Worm (Caenorhabditis elegans): ENCODE data around the gene F56H9.8.
A peak's percentile ranks its signal among the peaks of the same experiment; 100 is the strongest.

F56H9.8 gene

DNA sequence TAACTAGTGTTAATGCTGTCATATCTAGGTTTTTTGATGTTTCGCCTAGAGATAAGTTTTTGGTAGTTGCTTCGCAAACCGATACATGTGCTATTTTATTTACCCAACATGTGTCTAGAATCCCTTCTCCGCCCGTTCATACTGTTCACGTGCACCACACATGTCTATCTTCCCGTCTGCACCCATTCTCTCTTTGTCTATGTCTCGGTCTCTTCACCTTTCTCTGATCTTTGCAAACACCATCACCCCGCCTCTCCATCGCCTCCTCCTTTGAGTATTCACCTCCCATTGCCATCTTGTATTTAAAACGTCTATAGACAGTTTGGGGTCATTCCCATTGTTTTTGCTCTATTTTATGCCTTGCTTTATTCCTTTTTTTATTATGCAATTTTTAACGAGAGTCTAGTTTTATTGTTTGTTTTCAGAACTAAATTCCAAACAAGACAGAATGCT lies 7.3 kb upstream of the F56H9.8 start, which contains the start of gene F56H9.2:
F56H9.2 (plus strand) TSS at position 426 of the 453 bp plus-strand sequence.
- TF ChIP-seq nhr-10 (tag; optimal IDR thresholded peaks at IDR 0.05) (no peak), mdl-1 (tag; optimal IDR thresholded peaks at IDR 0.05) (peak; percentile 66 to 80), R02D3.7 (tag; optimal IDR thresholded peaks at IDR 0.05) (no peak), lin-11 (tag; optimal IDR thresholded peaks at IDR 0.05) (no peak), egl-27 (tag; optimal IDR thresholded peaks at IDR 0.05) (peak; percentile 90), ztf-1 (GFP tag; conservative IDR thresholded peaks at IDR 0.05) (no peak), dmd-4 (tag; optimal IDR thresholded peaks at IDR 0.05) (no peak), lin-39 (tag; optimal IDR thresholded peaks at IDR 0.05) (no peak), unc-62 (GFP tag; optimal IDR thresholded peaks at IDR 0.05) (no peak), nhr-23 (tag; optimal IDR thresholded peaks at IDR 0.05) (no peak), nhr-77 (tag; optimal IDR thresholded peaks at IDR 0.05) (no peak), nhr-237 (tag; optimal IDR thresholded peaks at IDR 0.05) (no peak), peb-1 (tag; optimal IDR thresholded peaks at IDR 0.05) (no peak), F13H6.1 (tag; optimal IDR thresholded peaks at IDR 0.05) (peak; percentile 93), ZK546.5 (tag; optimal IDR thresholded peaks at IDR 0.05) (no peak), sem-4 (tag; optimal IDR thresholded peaks at IDR 0.05) (peak; percentile 58), unc-39 (tag; optimal IDR thresholded peaks at IDR 0.05) (no peak), alr-1 (tag; optimal IDR thresholded peaks at IDR 0.05) (no peak), gmeb-1 (tag; optimal IDR thresholded peaks at IDR 0.05) (peak; percentile 68), sma-3 (GFP tag; optimal IDR thresholded peaks at IDR 0.05) (peak; percentile 88), snpc-4 (tag; optimal IDR thresholded peaks at IDR 0.05) (no peak), ceh-16 (tag; optimal IDR thresholded peaks at IDR 0.05) (peak; percentile 57), nhr-6 (tag; optimal IDR thresholded peaks at IDR 0.05) (no peak), mbf-1 (tag; optimal IDR thresholded peaks at IDR 0.05) (no peak), mab-5 (tag; optimal IDR thresholded peaks at IDR 0.05) (no peak), ztf-11 (tag; optimal IDR thresholded peaks at IDR 0.05) (no peak), aly-2 (tag; optimal IDR thresholded peaks at IDR 0.05) (no peak), unc-55 (GFP tag; optimal IDR thresholded peaks at IDR 0.05) (peak; percentile 39), sma-9 (GFP tag; optimal IDR thresholded peaks at IDR 0.05) (peak; percentile 99), sma-9 (tag; optimal IDR thresholded peaks at IDR 0.05) (no peak), nhr-11 (tag; optimal IDR thresholded peaks at IDR 0.05) (no peak), nhr-21 (tag; optimal IDR thresholded peaks at IDR 0.05) (peak; percentile 85), crh-2 (tag; optimal IDR thresholded peaks at IDR 0.05) (peak; percentile 65), ama-1 (optimal IDR thresholded peaks at IDR 0.05) (peak; percentile 69), blmp-1 (tag; optimal IDR thresholded peaks at IDR 0.05; ENCODE audit: insufficient read depth) (peak; percentile 79), Y55F3AM.14 (GFP tag; optimal IDR thresholded peaks at IDR 0.05) (peak; percentile 75), C34F6.9 (tag; optimal IDR thresholded peaks at IDR 0.05) (peak; percentile 60), lin-13 (GFP tag; optimal IDR thresholded peaks at IDR 0.05) (peak; percentile 47), zag-1 (tag; optimal IDR thresholded peaks at IDR 0.05) (no peak), skn-1 (tag; optimal IDR thresholded peaks at IDR 0.05) (no peak), ceh-82 (tag; optimal IDR thresholded peaks at IDR 0.05) (no peak), ztf-4 (tag; optimal IDR thresholded peaks at IDR 0.05) (peak; percentile 56), elt-1 (tag; optimal IDR thresholded peaks at IDR 0.05) (no peak), lsy-2 (tag; optimal IDR thresholded peaks at IDR 0.05) (peak in 1 of 2 experiments; percentile 60), nhr-12 (tag; optimal IDR thresholded peaks at IDR 0.05) (no peak), nhr-129 (tag; optimal IDR thresholded peaks at IDR 0.05) (peak; percentile 90), fos-1 (tag; optimal IDR thresholded peaks at IDR 0.05) (peak; percentile 62), nhr-25 (tag; optimal IDR thresholded peaks at IDR 0.05) (peak; percentile 92), elt-3 (tag; optimal IDR thresholded peaks at IDR 0.05) (no peak)
